Fruit fly (Drosophila melanogaster) ovary, adult (tissue): ENCODE data around the gene CG12506.

Experiments used
- CG17801 ChIP-seq: fragments of 200-800 bp; optimal IDR thresholded peaks from 2 replicates; lab custom pipeline; 2019; ENCODE audit warnings: missing biosample characterization, mild to moderate bottlenecking, missing genetic modification characterization, moderate library complexity; ENCODE audit not compliant: partially characterized antibody

CG12506 gene

DNA sequence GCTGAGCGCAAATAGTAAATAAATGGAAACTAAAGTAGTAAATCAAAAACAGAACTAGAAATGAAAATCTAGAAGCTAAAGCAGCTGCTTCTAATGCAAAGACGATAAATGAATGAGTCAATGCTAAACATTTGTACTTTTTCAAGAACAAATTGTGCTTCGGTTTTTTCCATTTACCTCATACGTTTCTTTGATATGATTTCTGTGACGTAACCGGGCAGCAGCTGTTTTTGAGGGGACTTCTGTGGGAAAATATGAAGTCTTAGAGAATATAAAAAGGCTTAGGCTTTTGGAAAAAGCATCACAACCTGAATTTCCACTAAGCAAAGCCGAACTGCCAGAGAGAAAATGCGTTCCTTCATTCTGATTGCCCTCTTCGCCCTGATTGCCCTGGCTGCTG, at the start of gene CG12506:
Gene CG12506 (plus strand): TSS at position 301 of the 400 bp plus-strand sequence.
- no peak for TF ChIP-seq CG17801 (GFP tag; lab: Kevin White, UChicago)

DNA sequence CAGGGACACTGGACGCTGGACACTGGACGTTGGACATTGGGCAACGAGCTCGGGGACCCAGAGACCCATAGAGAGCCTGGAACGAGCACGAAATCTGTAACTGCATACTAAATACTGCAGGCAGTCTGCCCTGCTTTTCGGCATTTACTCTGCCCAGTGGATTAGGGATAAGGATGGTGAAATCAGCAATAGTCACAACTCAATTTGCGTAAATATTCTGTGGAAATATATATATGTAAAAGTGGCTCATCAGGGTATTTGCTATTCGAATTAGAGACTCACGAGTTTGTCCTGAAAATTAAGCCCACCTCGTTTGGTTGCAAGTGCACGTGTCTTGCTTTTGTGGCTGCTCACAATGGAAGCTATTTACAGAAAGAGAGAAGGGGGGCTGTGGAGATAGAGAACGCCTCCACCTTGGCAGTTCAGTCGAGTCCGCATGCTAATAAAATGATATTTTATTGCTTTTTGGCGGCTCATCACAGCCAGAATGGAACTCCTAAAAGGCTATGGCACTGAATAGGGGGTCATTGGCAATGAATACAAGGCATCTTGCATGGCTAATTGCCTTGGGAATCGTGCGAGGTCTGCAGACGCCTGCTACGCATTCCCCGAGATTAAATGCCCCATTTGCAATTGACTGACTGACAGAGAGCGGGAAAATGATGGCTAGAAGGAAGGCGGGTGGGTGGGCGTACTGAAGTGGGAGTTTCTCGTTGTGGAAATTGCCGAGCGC, 49.4 kb upstream of the CG12506 start:
- TF ChIP-seq CG17801 (GFP tag; lab: Kevin White, UChicago), result no peak

DNA sequence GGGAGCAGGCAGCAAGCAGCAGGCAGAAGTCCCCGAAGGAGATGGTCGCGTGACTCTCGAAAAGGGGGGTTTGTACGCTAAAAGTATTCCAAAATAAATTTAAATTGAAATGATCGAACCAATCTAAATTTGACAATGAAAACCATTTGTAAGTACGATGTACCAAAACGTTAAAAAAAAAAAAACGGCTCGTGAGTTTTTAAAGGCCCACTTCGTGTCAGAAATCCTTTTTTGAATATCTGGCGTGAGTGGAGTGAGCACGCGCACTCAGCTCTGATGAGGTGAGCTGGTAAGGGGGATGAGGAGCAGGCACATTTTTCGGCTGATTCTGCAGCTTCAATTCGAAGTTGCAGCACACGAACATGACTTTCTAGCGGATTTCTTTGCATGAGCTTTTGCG, 48.6 kb upstream of the CG12506 start:
- no peak for TF ChIP-seq CG17801 (GFP tag; lab: Kevin White, UChicago)

DNA sequence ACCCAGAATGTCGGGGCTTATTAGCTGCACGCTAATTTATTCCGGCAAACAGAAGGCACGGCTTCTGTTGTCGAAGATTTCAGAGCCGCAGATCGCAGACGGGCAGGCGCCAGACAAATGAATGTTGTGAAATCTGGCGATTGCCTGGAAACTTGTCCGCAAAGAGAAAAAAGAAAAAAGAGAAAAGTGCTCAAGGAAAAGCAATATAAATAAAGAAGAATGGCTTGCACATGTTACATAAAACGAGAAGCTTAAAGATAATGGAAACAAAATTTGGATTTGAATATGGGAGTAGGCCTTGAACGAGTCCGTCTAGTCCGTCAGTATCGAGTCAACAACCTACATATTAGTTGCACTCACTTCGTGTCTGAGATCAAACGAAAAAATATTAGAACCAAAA, 45.3 kb upstream of the CG12506 start, which contains the start of gene Hsp60B:
Gene Hsp60B (plus strand): TSS at position 301 of the 400 bp plus-strand sequence.
- no peak for TF ChIP-seq CG17801 (GFP tag; lab: Kevin White, UChicago)

DNA sequence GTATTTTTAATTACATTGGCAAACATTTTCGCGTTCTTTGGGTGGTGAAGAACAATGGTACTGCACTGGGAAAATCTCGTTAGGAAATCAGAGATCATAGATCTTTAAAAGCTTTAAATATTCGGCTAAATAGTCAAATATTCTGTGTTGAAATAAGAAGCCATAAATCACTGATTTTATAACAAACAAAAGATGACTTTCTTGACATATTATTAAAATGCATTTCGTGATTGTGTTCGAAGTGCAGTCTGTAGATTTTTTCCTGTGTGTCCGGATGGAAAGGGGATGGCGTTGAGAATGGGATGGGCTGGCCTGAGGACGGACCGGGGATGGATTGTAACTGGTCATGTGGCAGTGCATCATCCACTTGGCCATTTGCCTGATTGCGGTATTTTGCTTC, 41.2 kb upstream of the CG12506 start:
- no peak for TF ChIP-seq CG17801 (GFP tag; lab: Kevin White, UChicago)

DNA sequence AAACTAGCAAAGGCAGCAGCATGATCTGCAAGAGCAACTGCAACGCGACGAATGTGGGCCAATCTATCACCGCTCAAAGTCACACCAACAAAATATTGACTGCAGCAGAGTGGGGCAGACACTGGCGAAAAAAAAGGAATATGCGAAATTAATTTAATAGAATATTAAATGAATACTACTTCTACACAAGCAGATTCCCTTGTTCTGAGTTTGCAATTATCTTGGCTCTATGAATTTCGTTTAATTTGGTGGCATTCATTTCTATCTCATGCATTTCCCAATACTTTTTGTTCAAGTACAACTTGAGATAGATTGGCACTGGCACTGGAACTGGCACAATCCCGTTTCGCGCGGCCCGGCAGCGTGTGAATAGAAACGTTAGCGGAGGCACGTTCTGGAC, 39.2 kb upstream of the CG12506 start:
- no peak for TF ChIP-seq CG17801 (GFP tag; lab: Kevin White, UChicago)

DNA sequence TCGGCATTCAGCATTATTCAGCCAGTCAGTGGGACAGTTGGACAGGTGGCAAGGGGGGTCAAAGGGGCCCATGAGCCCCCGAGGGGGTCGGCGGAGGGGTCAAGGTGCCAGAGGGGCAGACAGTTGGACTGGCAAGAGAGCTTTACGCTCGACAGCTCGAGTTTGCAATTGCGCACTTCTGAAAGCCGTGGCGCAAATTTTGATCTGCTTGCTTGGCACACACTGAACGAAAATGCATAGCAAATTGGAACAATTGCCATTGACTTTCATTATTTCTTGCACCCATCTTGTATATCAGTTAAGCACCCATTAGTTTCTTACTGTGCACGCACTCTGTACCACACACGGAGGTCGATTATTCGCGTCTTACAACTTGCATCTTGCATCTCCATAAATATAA, 37.6 kb upstream of the CG12506 start:
- no peak for TF ChIP-seq CG17801 (GFP tag; lab: Kevin White, UChicago)

DNA sequence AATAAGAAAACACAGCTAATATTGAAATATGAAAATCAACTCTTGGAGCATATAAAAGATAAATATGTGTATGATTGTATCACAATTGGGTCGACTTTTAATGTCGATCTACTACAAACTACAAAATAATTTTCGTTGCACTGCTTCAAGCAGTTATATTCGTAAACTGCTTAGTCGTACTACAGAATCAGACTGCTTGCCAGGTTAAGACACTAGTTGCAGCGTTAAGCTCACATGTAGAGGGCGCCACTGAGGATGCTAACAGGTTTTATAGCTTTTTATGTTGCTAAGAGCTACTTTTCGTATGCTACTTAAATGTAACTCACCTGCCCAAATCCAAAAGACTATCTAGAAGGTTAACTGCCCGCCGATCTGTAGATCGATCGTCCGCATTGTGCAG, 33.3 kb upstream of the CG12506 start:
- TF ChIP-seq CG17801 (GFP tag; lab: Kevin White, UChicago), result no peak

DNA sequence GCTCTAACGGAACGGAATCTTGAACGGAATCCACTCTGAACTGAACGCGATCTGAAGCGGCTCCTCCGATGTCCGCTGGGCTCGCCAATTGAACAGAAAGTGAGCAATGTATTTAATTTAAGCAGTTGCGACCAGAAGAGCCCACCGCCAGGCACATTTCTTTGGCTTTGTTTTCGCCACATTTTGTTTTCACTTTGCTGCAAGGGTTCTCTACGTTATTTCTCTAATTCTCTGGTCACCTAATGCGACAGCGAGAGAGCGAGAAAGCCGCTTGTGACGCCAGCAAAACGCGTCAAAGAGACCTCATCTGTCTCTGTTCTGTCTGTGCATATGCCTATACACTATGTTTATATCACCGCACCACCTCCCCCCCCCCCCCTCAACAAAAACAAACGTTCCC, 29.1 kb upstream of the CG12506 start, which contains the start of gene Eaat2:
Gene Eaat2 (minus strand): TSS at position 101 of the 400 bp plus-strand sequence.
- TF ChIP-seq CG17801 (GFP tag; lab: Kevin White, UChicago), result no peak

DNA sequence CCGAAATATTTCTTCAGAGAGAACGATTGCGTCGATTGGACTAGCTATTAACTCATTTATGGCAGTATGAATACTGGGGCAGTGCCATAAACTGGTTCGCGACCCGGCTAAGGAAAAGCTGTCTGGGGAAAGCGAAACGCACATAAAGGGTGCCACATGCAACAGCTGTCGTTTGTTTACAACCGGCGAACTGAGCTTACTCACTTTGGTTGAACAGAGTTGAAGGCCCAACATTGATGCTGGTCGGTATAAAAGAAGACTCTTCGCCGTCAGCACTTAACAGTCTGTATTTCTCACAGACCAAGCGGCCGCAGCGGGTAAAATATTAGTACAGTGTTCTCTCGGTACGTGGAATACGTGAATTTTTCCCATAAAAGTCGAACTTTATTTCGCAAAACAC, 27.6 kb upstream of the CG12506 start:
- no peak for TF ChIP-seq CG17801 (GFP tag; lab: Kevin White, UChicago)

DNA sequence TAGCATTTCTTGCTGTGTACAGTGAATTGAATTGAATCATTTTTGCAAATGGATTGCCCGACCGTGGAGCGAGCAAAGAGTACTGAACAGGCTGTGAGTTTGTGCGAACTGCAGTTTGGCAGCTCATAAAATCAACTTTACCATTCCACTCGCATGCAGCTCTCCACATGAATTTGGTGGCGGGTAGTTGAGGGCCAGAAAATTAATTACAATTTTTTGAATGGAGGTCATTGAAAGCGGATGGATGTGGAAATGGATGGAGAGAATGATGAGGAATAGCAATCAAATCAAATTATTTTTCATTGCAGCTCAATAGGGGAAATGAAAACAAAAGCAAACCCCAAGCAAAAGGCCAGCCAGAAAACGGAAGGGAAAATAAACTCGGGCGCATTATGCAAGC, 23.7 kb upstream of the CG12506 start, which contains the start of gene GABA-B-R3:
Gene GABA-B-R3 (plus strand): TSS at position 301 of the 400 bp plus-strand sequence.
- TF ChIP-seq CG17801 (GFP tag; lab: Kevin White, UChicago), result no peak

DNA sequence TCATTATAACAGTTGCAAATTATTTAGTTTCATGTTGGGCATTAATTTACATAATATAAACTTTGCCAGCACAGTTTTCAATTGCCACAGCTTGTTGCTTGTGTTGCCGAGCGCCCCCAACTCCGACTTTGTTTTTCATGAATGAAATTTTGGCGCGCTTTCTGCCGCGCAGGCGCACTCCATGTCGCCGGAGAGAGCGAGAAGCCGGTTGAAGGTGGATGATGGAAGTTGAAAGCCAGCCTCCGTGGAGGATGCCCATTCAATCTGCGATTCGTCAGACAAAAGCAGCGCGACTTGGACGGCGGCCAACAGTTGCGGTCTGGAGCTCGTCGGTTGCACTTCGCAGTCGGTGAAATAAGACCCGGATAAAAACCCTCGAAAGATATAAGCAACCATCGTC, 23.0 kb upstream of the CG12506 start:
- no peak for TF ChIP-seq CG17801 (GFP tag; lab: Kevin White, UChicago)

DNA sequence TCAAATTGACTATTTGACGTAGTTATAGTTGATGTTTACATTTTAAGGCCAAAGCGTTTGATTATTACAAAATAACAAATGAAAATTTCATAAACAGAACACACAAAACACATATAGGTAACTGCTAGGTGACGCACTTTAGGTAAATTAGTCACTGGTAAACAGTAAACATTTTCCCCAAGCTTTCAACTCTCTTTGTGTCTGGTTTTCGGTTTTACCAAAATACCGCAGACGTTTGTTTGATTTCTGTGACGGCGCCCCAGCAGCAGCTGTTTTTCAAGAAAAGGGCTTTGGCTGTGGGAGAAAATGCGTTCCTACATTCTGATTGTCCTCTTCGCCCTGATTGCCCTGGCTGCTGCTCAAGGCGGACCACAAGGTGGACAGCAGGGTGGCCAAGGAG, 2.9 kb downstream of the CG12506 start, which contains the start of gene CG13946:
Gene CG13946 (plus strand): TSS at position 301 of the 400 bp plus-strand sequence.
- no peak for TF ChIP-seq CG17801 (GFP tag; lab: Kevin White, UChicago)

DNA sequence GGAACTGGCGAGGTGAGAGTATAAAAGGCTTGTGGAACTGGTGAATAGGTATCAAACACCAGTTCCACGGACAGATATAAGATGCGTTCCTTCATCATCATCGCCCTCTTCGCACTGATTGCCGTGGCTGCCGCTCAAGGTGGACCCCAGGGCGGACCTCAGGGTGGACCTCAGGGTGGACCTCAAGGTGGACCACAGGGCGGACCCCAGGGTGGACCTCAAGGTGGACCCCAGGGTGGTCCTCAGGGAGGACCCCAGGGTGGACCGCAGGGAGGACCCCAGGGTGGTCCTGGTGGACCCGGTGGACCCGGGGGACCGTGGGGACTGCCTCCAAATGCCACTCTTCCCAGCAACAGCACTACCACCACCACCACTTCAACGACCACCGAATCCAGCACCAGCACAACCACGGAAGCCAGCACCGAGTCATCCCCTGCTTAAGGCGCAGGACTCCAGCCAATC, 5.8 kb downstream of the CG12506 start, which contains the start of gene CG13947:
Gene CG13947 (plus strand): TSS at position 51 of the 462 bp plus-strand sequence.
- no peak for TF ChIP-seq CG17801 (GFP tag; lab: Kevin White, UChicago)

DNA sequence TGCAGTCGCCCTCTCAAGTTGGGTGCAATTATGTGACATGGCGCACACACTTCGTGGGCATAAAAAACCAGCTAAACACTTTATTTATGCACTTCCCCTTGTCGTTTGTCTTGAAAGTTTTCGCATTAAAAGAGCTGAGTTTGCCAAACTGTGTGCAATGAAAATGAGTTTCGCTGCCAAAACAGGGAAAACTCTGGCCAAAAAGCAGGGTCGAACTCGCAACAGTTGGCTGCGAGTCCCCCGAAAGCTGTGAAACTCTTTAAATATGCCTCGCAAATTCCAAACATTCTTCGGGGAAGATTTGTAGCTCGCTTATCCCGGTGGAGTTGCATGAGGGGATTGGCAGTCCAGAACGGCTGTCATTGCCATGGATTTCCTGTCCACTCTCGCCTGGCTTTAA, 6.8 kb downstream of the CG12506 start, which contains the start of gene Gr21a:
Gene Gr21a (plus strand): TSS at position 301 of the 400 bp plus-strand sequence.
- TF ChIP-seq CG17801 (GFP tag; lab: Kevin White, UChicago), result no peak

DNA sequence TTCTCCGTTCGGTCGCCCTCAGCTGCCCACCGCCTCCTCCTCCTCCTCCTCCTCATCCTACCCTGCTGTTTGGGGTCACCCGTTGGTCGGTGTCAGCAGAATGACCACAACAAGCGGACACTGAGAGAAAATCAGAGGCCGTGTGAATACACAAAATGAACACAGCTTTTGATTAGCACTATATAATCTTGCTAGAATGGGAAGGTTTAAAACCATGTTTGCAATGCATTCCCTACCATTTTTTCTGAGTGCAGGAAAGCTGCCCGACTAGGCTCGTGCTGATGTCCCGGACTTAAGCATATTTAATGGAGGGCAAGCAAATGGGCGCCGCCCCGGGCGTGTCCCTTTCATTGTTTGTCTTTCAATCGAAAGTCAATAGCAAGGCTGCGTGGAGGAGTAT, 7.5 kb downstream of the CG12506 start:
- no peak for TF ChIP-seq CG17801 (GFP tag; lab: Kevin White, UChicago)
